Worm (Caenorhabditis elegans): Measurements from ENCODE around the gene F37A8.5.

DNA sequence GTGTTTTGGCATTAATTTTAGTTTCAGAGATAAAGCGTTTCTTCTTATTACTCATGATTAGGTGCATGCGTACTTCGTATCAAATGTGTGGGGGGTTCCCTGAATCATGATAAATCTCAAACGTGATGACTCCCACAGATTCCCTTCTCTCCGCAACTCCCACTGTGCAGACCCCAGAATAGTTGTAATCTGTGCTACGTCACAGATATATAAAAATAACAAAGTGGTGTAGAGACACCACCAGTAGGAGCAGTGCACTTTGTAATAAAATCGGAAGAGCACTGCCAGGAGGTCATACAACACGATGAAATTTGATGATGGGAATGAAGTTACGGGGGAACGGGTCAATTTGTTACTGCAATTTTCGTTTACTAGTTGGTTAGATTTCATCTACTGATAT lies 34.9 kb downstream of the F37A8.5 start:
- no peak for TF ChIP-seq Y22D7AL.16 (tag; optimal IDR thresholded peaks at IDR 0.05)
- no peak for TF ChIP-seq hlh-30 (tag; optimal IDR thresholded peaks at IDR 0.05; ENCODE audit: insufficient read depth)
- TF ChIP-seq gmeb-2 (tag; optimal IDR thresholded peaks at IDR 0.05) = no peak
- no peak for TF ChIP-seq ahr-1 (tag; optimal IDR thresholded peaks at IDR 0.05)
- TF ChIP-seq nhr-11 (tag; optimal IDR thresholded peaks at IDR 0.05) = no peak
